Worm (Caenorhabditis elegans) whole organism, L4 larva: ENCODE data around the gene viro-2.
A peak's percentile ranks its signal among the peaks of the same experiment; 100 is the strongest.

Experiments
- F49E8.2 ChIP-seq: sonication (generic microtip); optimal IDR thresholded peaks from 2 replicates; lab custom pipeline; 2016; ENCODE audit warnings: missing compliant biosample characterization, mild to moderate bottlenecking, missing genetic modification characterization, borderline replicate concordance
- R02D3.7 ChIP-seq: fragments of 150-350 bp; sonication (generic microtip); optimal IDR thresholded peaks from 3 replicates; lab custom pipeline; 2014; ENCODE audit warnings: missing biosample characterization, missing genetic modification characterization
- Y105C5A.15 ChIP-seq: fragments of 200-800 bp; sonication (Bioruptor generic); IDR thresholded peaks from 2 replicates; pipeline ENCODE4 v1.3.6; 2022; ENCODE audit warnings: missing genetic modification characterization, missing compliant biosample characterization
- Y5F2A.4 ChIP-seq: fragments of 200-800 bp; sonication (Bioruptor generic); optimal IDR thresholded peaks from 2 replicates; lab custom pipeline; 2018; ENCODE audit warnings: mild to moderate bottlenecking, missing genetic modification characterization, missing compliant biosample characterization
- Y75B8A.6 ChIP-seq: fragments of 200-800 bp; sonication (Bioruptor generic); IDR thresholded peaks from 2 replicates; pipeline ENCODE4 v1.3.6; 2022; ENCODE audit warnings: missing genetic modification reagents, missing genetic modification characterization, missing compliant biosample characterization
- ZK546.5 ChIP-seq, 2 experiments: sonication (generic microtip); optimal IDR thresholded peaks; 2 replicates each; lab custom pipeline; 2017; ENCODE audit warnings: missing biosample characterization in 2 of 2, missing genetic modification characterization in 2 of 2
- aha-1 ChIP-seq: fragments of 150-350 bp; peaks from one replicate; lab custom pipeline; 2014; ENCODE audit warnings: missing biosample characterization, missing genetic modification characterization
- attf-4 ChIP-seq: sonication (generic microtip); optimal IDR thresholded peaks from 3 replicates; lab custom pipeline; 2017; ENCODE audit warnings: missing biosample characterization, missing genetic modification characterization
- ceh-28 ChIP-seq: fragments of 150-350 bp; optimal IDR thresholded peaks from 2 replicates; lab custom pipeline; 2014; ENCODE audit warnings: missing biosample characterization, missing genetic modification reagents, missing genetic modification characterization
- ceh-32 ChIP-seq: sonication (generic microtip); optimal IDR thresholded peaks from 2 replicates; lab custom pipeline; 2016; ENCODE audit warnings: mild to moderate bottlenecking, missing genetic modification characterization, missing compliant biosample characterization; ENCODE audit not compliant: poor library complexity
- ceh-44 ChIP-seq: fragments of 200-800 bp; sonication (Bioruptor generic); IDR thresholded peaks from 2 replicates; pipeline ENCODE4 v1.3.6; 2022; ENCODE audit warnings: missing genetic modification reagents, missing genetic modification characterization, missing compliant biosample characterization
- ceh-62 ChIP-seq: sonication (generic microtip); optimal IDR thresholded peaks from 2 replicates; lab custom pipeline; 2017; ENCODE audit warnings: missing biosample characterization, missing genetic modification characterization
- ceh-82 ChIP-seq: sonication (generic microtip); optimal IDR thresholded peaks from 2 replicates; lab custom pipeline; 2017; ENCODE audit warnings: missing biosample characterization, missing genetic modification characterization
- ces-1 ChIP-seq: fragments of 150-350 bp; sonication (generic microtip); optimal IDR thresholded peaks from 4 replicates; lab custom pipeline; 2014; ENCODE audit warnings: missing biosample characterization, missing genetic modification reagents, missing genetic modification characterization
- cey-2 ChIP-seq: sonication (generic microtip); optimal IDR thresholded peaks from 3 replicates; lab custom pipeline; 2017; ENCODE audit warnings: missing genetic modification characterization, mild to moderate bottlenecking, missing compliant biosample characterization, antibody characterized with exemption, borderline replicate concordance; ENCODE audit not compliant: insufficient read depth
- daf-12 ChIP-seq: fragments of 150-350 bp; optimal IDR thresholded peaks from 2 replicates; lab custom pipeline; 2014; ENCODE audit warnings: missing biosample characterization, missing genetic modification reagents, missing genetic modification characterization
- daf-19 ChIP-seq: fragments of 200-800 bp; sonication (Bioruptor generic); conservative IDR thresholded peaks from 2 replicates; pipeline ENCODE4 v1.3.6; 2022; ENCODE audit warnings: missing genetic modification characterization, missing compliant biosample characterization
- daf-8 ChIP-seq: fragments of 200-800 bp; sonication (Bioruptor generic); IDR thresholded peaks from 2 replicates; pipeline ENCODE4 v1.3.6; 2022; ENCODE audit warnings: missing genetic modification characterization, missing compliant biosample characterization
- dmd-8 ChIP-seq: fragments of 200-800 bp; sonication (Bioruptor generic); IDR thresholded peaks from 2 replicates; pipeline ENCODE4 v1.3.6; 2022; ENCODE audit warnings: missing genetic modification characterization, missing compliant biosample characterization
- dmd-9 ChIP-seq: fragments of 200-800 bp; sonication (Bioruptor generic); IDR thresholded peaks from 2 replicates; pipeline ENCODE4 v1.3.6; 2022; ENCODE audit warnings: missing genetic modification reagents, missing genetic modification characterization, missing compliant biosample characterization
- dve-1 ChIP-seq: sonication (generic microtip); optimal IDR thresholded peaks from 2 replicates; lab custom pipeline; 2017; ENCODE audit warnings: antibody characterized with exemption, mild to moderate bottlenecking, missing genetic modification characterization, missing compliant biosample characterization; ENCODE audit not compliant: insufficient read depth
- fkh-10 ChIP-seq: fragments of 150-350 bp; optimal IDR thresholded peaks from 2 replicates; lab custom pipeline; 2014; ENCODE audit warnings: missing biosample characterization, missing genetic modification reagents, missing genetic modification characterization
- gei-8 ChIP-seq: fragments of 200-800 bp; sonication (Bioruptor generic); optimal IDR thresholded peaks from 2 replicates; lab custom pipeline; 2018; ENCODE audit warnings: mild to moderate bottlenecking, missing genetic modification characterization, missing compliant biosample characterization
- hlh-11 ChIP-seq: fragments of 200-800 bp; sonication (Bioruptor generic); optimal IDR thresholded peaks from 2 replicates; lab custom pipeline; 2018; ENCODE audit warnings: mild to moderate bottlenecking, missing genetic modification characterization, missing compliant biosample characterization
- lim-7 ChIP-seq: fragments of 200-800 bp; sonication (Bioruptor generic); IDR thresholded peaks from 2 replicates; pipeline ENCODE4 v1.3.6; 2022; ENCODE audit warnings: missing genetic modification characterization, missing compliant biosample characterization
- lin-15B ChIP-seq: fragments of 150-350 bp; sonication (generic microtip); optimal IDR thresholded peaks from 3 replicates; lab custom pipeline; 2014; ENCODE audit warnings: missing biosample characterization, missing genetic modification characterization
- lir-3 ChIP-seq: sonication (generic microtip); optimal IDR thresholded peaks from 2 replicates; lab custom pipeline; 2016; ENCODE audit warnings: mild to moderate bottlenecking, missing genetic modification characterization, missing compliant biosample characterization
- mdl-1 ChIP-seq, 2 experiments: fragments of 150-350 bp in 1 of 2; sonication (generic microtip) in 1 of 2; optimal IDR thresholded peaks; 2 replicates each; lab custom pipeline; 2014 to 2017; ENCODE audit warnings: missing biosample characterization in 2 of 2, missing genetic modification characterization in 2 of 2
- mep-1 ChIP-seq: fragments of 150-350 bp; sonication (generic microtip); optimal IDR thresholded peaks from 3 replicates; lab custom pipeline; 2014; ENCODE audit warnings: missing biosample characterization, missing genetic modification characterization
- mes-2 ChIP-seq: sonication (generic microtip); optimal IDR thresholded peaks from 2 replicates; lab custom pipeline; 2016; ENCODE audit warnings: missing genotype, mild to moderate bottlenecking, missing genetic modification characterization, missing compliant biosample characterization; ENCODE audit not compliant: poor library complexity, severe bottlenecking
- mxl-2 ChIP-seq: fragments of 200-800 bp; sonication (Bioruptor generic); conservative IDR thresholded peaks from 2 replicates; pipeline ENCODE4 v1.3.6; 2022; ENCODE audit warnings: missing genetic modification reagents, missing genetic modification characterization, missing compliant biosample characterization
- nhr-237 ChIP-seq: sonication (generic microtip); optimal IDR thresholded peaks from 2 replicates; lab custom pipeline; 2017; ENCODE audit warnings: missing biosample characterization, missing genetic modification characterization
- nhr-25 ChIP-seq: sonication (generic microtip); optimal IDR thresholded peaks from 2 replicates; lab custom pipeline; 2017; ENCODE audit warnings: missing genetic modification characterization, mild to moderate bottlenecking, missing compliant biosample characterization, antibody characterized with exemption, moderate library complexity, borderline replicate concordance; ENCODE audit not compliant: insufficient read depth
- nhr-42 ChIP-seq: fragments of 200-800 bp; sonication (Bioruptor generic); IDR thresholded peaks from 2 replicates; pipeline ENCODE4 v1.3.6; 2022; ENCODE audit warnings: missing genetic modification characterization, missing compliant biosample characterization
- nhr-6 ChIP-seq: fragments of 150-350 bp; optimal IDR thresholded peaks from 2 replicates; lab custom pipeline; 2014; ENCODE audit warnings: missing biosample characterization, missing genetic modification characterization
- php-3 ChIP-seq: fragments of 200-800 bp; sonication (Bioruptor generic); IDR thresholded peaks from 2 replicates; pipeline ENCODE4 v1.3.6; 2022; ENCODE audit warnings: missing genetic modification reagents, missing genetic modification characterization, missing compliant biosample characterization
- pqm-1 ChIP-seq: sonication (generic microtip); optimal IDR thresholded peaks from 2 replicates; lab custom pipeline; 2017; ENCODE audit warnings: missing biosample characterization, missing genetic modification characterization
- saeg-2 ChIP-seq: fragments of 200-800 bp; sonication (Bioruptor generic); IDR thresholded peaks from 2 replicates; pipeline ENCODE4 v1.3.6; 2022; ENCODE audit warnings: missing genetic modification reagents, missing genetic modification characterization, missing compliant biosample characterization
- sdz-12 ChIP-seq: fragments of 200-800 bp; sonication (Bioruptor generic); optimal IDR thresholded peaks from 2 replicates; lab custom pipeline; 2018; ENCODE audit warnings: mild to moderate bottlenecking, missing genetic modification characterization, missing compliant biosample characterization
- skn-1 ChIP-seq: fragments of 150-350 bp; optimal IDR thresholded peaks from 2 replicates; lab custom pipeline; 2014; ENCODE audit warnings: missing biosample characterization, missing genetic modification characterization
- spr-1 ChIP-seq: sonication (generic microtip); optimal IDR thresholded peaks from 2 replicates; lab custom pipeline; 2016; ENCODE audit warnings: mild to moderate bottlenecking, missing genetic modification characterization, missing compliant biosample characterization
- spr-3 ChIP-seq: fragments of 200-800 bp; sonication (Bioruptor generic); optimal IDR thresholded peaks from 2 replicates; lab custom pipeline; 2018; ENCODE audit warnings: mild to moderate bottlenecking, missing genetic modification characterization, missing compliant biosample characterization
- tag-97 ChIP-seq: fragments of 200-800 bp; sonication (Bioruptor generic); IDR thresholded peaks from 2 replicates; pipeline ENCODE4 v1.3.6; 2022; ENCODE audit warnings: missing genetic modification characterization, missing compliant biosample characterization
- unc-62 ChIP-seq, 3 experiments: fragments of 150-350 bp in 1 of 3; sonication (generic microtip); optimal IDR thresholded peaks in 2 of 3; peaks in 1 of 3; 1 replicate in 1 of 3; 2 replicates in 2 of 3; lab custom pipeline; 2014 to 2017; ENCODE audit warnings: missing biosample characterization in 3 of 3, missing genetic modification characterization in 3 of 3, missing genetic modification reagents in 3 of 3, missing genotype in 1 of 3
- zfp-2 ChIP-seq: sonication (generic microtip); optimal IDR thresholded peaks from 2 replicates; lab custom pipeline; 2016; ENCODE audit warnings: mild to moderate bottlenecking, missing genetic modification characterization, missing compliant biosample characterization

The viro-2 gene

ce11 chrIII:7159246-7159645, 30.5 kb downstream of the viro-2 start:
- TF ChIP-seq aha-1 (tag; lab: Kevin White, UChicago) (peak; percentile 66), unc-62 (GFP tag; optimal IDR thresholded peaks at IDR 0.05 in 1 of 2; lab: Kevin White, UChicago) (peak in 1 of 2 experiments; percentile 64), unc-62 (tag; optimal IDR thresholded peaks at IDR 0.05; lab: Kevin White, UChicago) (no peak), lim-7 (GFP tag; lab: Robert Waterston, UW) (no peak), mxl-2 (GFP tag; lab: Robert Waterston, UW) (no peak)

- TF ChIP-seq lin-15B (tag; lab: Kevin White, UChicago) (no peak), nhr-25 (no peak), ceh-82 (tag; lab: Kevin White, UChicago) (no peak), dve-1 (tag; lab: Kevin White, UChicago) (no peak), daf-19 (GFP tag; lab: Robert Waterston, UW) (no peak), sdz-12 (GFP tag; lab: Kevin White, UChicago) (no peak), ZK546.5 (tag; optimal IDR thresholded peaks at IDR 0.05; lab: Kevin White, UChicago) (no peak), ces-1 (GFP tag; lab: Kevin White, UChicago) (no peak), Y5F2A.4 (GFP tag; lab: Kevin White, UChicago) (no peak), cey-2 (tag; lab: Kevin White, UChicago) (no peak), dmd-9 (GFP tag; lab: Robert Waterston, UW) (no peak), skn-1 (tag; lab: Kevin White, UChicago) (no peak), pqm-1 (tag; lab: Kevin White, UChicago) (no peak), nhr-237 (tag; lab: Kevin White, UChicago) (no peak), mes-2 (tag; lab: Kevin White, UChicago) (no peak), ceh-32 (tag; lab: Kevin White, UChicago) (no peak), ceh-62 (tag; lab: Kevin White, UChicago) (no peak)
Observed at ce11 chrIII:7161055-7161454, 32.4 kb downstream of the viro-2 start, which contains the start of gene rnp-7. TSS of gene rnp-7 (minus strand) at chrIII:7161155.

ce11 chrIII:7162065-7162762, 33.5 kb downstream of the viro-2 start, which contains the start of the genes syf-2 and K04G7.1:
TSS of gene syf-2 (minus strand) at chrIII:7162115.
TSS of gene K04G7.1 (plus strand) at chrIII:7162712.
- TF ChIP-seq mdl-1 (tag; optimal IDR thresholded peaks at IDR 0.05; lab: Kevin White, UChicago), result peak in 1 of 2 experiments; percentile 48
- TF ChIP-seq aha-1 (tag; lab: Kevin White, UChicago), result peak; percentile 87
- TF ChIP-seq gei-8 (GFP tag; lab: Kevin White, UChicago), result no peak
- peak; percentile 6 for TF ChIP-seq F49E8.2 (tag; lab: Kevin White, UChicago)
- TF ChIP-seq R02D3.7 (tag; lab: Kevin White, UChicago), result no peak
- TF ChIP-seq attf-4 (tag; lab: Kevin White, UChicago), result no peak
- TF ChIP-seq dmd-8 (GFP tag; lab: Robert Waterston, UW), result no peak
- TF ChIP-seq nhr-42, result peak; percentile 86
- no peak for TF ChIP-seq lir-3 (tag; lab: Kevin White, UChicago)
- peak; percentile 74; the same call in 1 of the 2 replicates for TF ChIP-seq saeg-2 (GFP tag; lab: Robert Waterston, UW)
- TF ChIP-seq ceh-28, result no peak
- peak; percentile 96 for TF ChIP-seq mep-1 (tag; lab: Kevin White, UChicago)
- TF ChIP-seq spr-1, result peak; percentile 23
- peak; percentile 80 for TF ChIP-seq zfp-2 (tag; lab: Kevin White, UChicago)
- no peak for TF ChIP-seq Y105C5A.15 (GFP tag; lab: Robert Waterston, UW)
- TF ChIP-seq mes-2 (tag; lab: Kevin White, UChicago), result peak; percentile 91
- TF ChIP-seq ceh-44, result no peak
- TF ChIP-seq nhr-6 (tag; lab: Kevin White, UChicago), result peak; percentile 78
- peak; percentile 91 for TF ChIP-seq hlh-11 (tag; lab: Kevin White, UChicago)
- TF ChIP-seq ZK546.5 (tag; optimal IDR thresholded peaks at IDR 0.05; lab: Kevin White, UChicago), result peak in 1 of 2 experiments; percentile 18
- no peak for TF ChIP-seq ceh-82 (tag; lab: Kevin White, UChicago)
- peak; percentile 88 for TF ChIP-seq fkh-10
- TF ChIP-seq daf-12, result no peak
- TF ChIP-seq spr-3, result no peak
- TF ChIP-seq Y75B8A.6 (GFP tag; lab: Robert Waterston, UW), result no peak
- no peak for TF ChIP-seq daf-8 (GFP tag; lab: Robert Waterston, UW)
- TF ChIP-seq php-3 (GFP tag; lab: Robert Waterston, UW), result no peak
- no peak for TF ChIP-seq tag-97
